Worm (Caenorhabditis elegans): Measurements from ENCODE around the gene CC8.2.

ce11 chrIV:3598452-3598851 lies 50.0 kb downstream of the CC8.2 start, which contains the start of gene Y37E11B.5:
- TF ChIP-seq mcd-1 (GFP tag; IDR thresholded peaks at IDR 0.05) (no peak), let-607 (tag; optimal IDR thresholded peaks at IDR 0.05) (no peak), ceh-91 (GFP tag; IDR thresholded peaks at IDR 0.05) (no peak), ccch-3 (GFP tag; optimal IDR thresholded peaks at IDR 0.05) (no peak), F49E8.2 (tag; optimal IDR thresholded peaks at IDR 0.05; ENCODE audit: insufficient read depth) (no peak), ama-1 (optimal IDR thresholded peaks at IDR 0.05) (no peak), ama-1 (GFP tag; optimal IDR thresholded peaks at IDR 0.05) (no peak), ztf-3 (GFP tag; optimal IDR thresholded peaks at IDR 0.05) (no peak), snpc-4 (GFP tag; optimal IDR thresholded peaks at IDR 0.05) (no peak), snpc-4 (tag; optimal IDR thresholded peaks at IDR 0.05) (no peak), ceh-100 (GFP tag; IDR thresholded peaks at IDR 0.05) (no peak), snpc-1.1 (tag; optimal IDR thresholded peaks at IDR 0.05; ENCODE audit: insufficient read depth) (no peak)

All from whole organism, young adult.